Fruit fly (Drosophila melanogaster) whole organism: Measurements from ENCODE around the gene qin.

ENCODE experiments used
- CG8478 ChIP-seq: fragments of >200 bp; optimal IDR thresholded peaks from 2 replicates; lab custom pipeline; 2018; ENCODE audit warnings: inconsistent platforms
- Dll ChIP-seq: fragments of >200 bp; optimal IDR thresholded peaks from 2 replicates; lab custom pipeline; 2017
- EcR ChIP-seq, 2 experiments: fragments of >200 bp; optimal IDR thresholded peaks; 2 replicates each; lab custom pipeline; 2017; ENCODE audit warnings: missing biosample characterization in 2 of 2, missing genetic modification characterization in 2 of 2, missing genetic modification reagents in 2 of 2
- pan ChIP-seq: fragments of >200 bp; optimal IDR thresholded peaks from 2 replicates; lab custom pipeline; 2017
- psq ChIP-seq: fragments of >200 bp; optimal IDR thresholded peaks from 2 replicates; lab custom pipeline; 2017
- usp ChIP-seq: fragments of >200 bp; optimal IDR thresholded peaks from 2 replicates; lab custom pipeline; 2017; ENCODE audit warnings: missing biosample characterization, missing genetic modification characterization, mixed read lengths

Gene qin

dm6 chr3R:18590754-18591153 is at the start of gene qin:
TSS of gene qin (plus strand) at chr3R:18591027.
- TF ChIP-seq CG8478 (lab: Kevin White, UChicago) (no peak), psq (no peak), pan (lab: Kevin White, UChicago) (no peak), EcR (GFP tag; optimal IDR thresholded peaks at IDR 0.05; lab: Kevin White, UChicago) (no peak), usp (GFP tag; lab: Kevin White, UChicago) (no peak), Dll (lab: Kevin White, UChicago) (no peak)

dm6 chr3R:18545486-18545885 is 45.3 kb upstream of the qin start, which contains the start of gene fru:
TSS of gene fru (minus strand) at chr3R:18545586.
- TF ChIP-seq pan (lab: Kevin White, UChicago) (no peak), EcR (GFP tag; optimal IDR thresholded peaks at IDR 0.05; lab: Kevin White, UChicago) (no peak), usp (GFP tag; lab: Kevin White, UChicago) (no peak), CG8478 (lab: Kevin White, UChicago) (no peak)

- TF ChIP-seq EcR (GFP tag; optimal IDR thresholded peaks at IDR 0.05; lab: Kevin White, UChicago) (no peak), psq (no peak), CG8478 (lab: Kevin White, UChicago) (no peak), usp (GFP tag; lab: Kevin White, UChicago) (no peak), Dll (lab: Kevin White, UChicago) (no peak), pan (lab: Kevin White, UChicago) (no peak)
Observed at dm6 chr3R:18546159-18546558, 44.7 kb upstream of the qin start.

- TF ChIP-seq EcR (GFP tag; optimal IDR thresholded peaks at IDR 0.05; lab: Kevin White, UChicago), result no peak
- no peak for TF ChIP-seq Dll (lab: Kevin White, UChicago)
- TF ChIP-seq pan (lab: Kevin White, UChicago), result no peak
- TF ChIP-seq psq, result no peak
- no peak for TF ChIP-seq usp (GFP tag; lab: Kevin White, UChicago)
- TF ChIP-seq CG8478 (lab: Kevin White, UChicago), result no peak
Observed at dm6 chr3R:18546972-18547371, 43.9 kb upstream of the qin start.

dm6 chr3R:18548787-18549186 is 42.0 kb upstream of the qin start:
- TF ChIP-seq EcR (GFP tag; optimal IDR thresholded peaks at IDR 0.05; lab: Kevin White, UChicago) (no peak), CG8478 (lab: Kevin White, UChicago) (no peak), pan (lab: Kevin White, UChicago) (no peak), psq (no peak), Dll (lab: Kevin White, UChicago) (no peak), usp (GFP tag; lab: Kevin White, UChicago) (no peak)

dm6 chr3R:18559569-18559968 is 31.3 kb upstream of the qin start, which contains the start of gene CG7691:
TSS of gene CG7691 (plus strand) at chr3R:18559869.
- no peak for TF ChIP-seq psq
- no peak for TF ChIP-seq pan (lab: Kevin White, UChicago)
- TF ChIP-seq usp (GFP tag; lab: Kevin White, UChicago), result no peak
- no peak for TF ChIP-seq EcR (GFP tag; optimal IDR thresholded peaks at IDR 0.05; lab: Kevin White, UChicago)
- TF ChIP-seq CG8478 (lab: Kevin White, UChicago), result no peak
- no peak for TF ChIP-seq Dll (lab: Kevin White, UChicago)

- TF ChIP-seq Dll (lab: Kevin White, UChicago), result no peak
- TF ChIP-seq EcR (GFP tag; optimal IDR thresholded peaks at IDR 0.05; lab: Kevin White, UChicago), result no peak
- no peak for TF ChIP-seq psq
- TF ChIP-seq CG8478 (lab: Kevin White, UChicago), result no peak
- no peak for TF ChIP-seq usp (GFP tag; lab: Kevin White, UChicago)
- no peak for TF ChIP-seq pan (lab: Kevin White, UChicago)
Observed at dm6 chr3R:18565073-18565472, 25.8 kb upstream of the qin start, which contains the start of the genes CG43210 and hemo. TSS of gene CG43210 (minus strand) at chr3R:18565173. TSS of gene hemo (minus strand) at chr3R:18565173.

dm6 chr3R:18572240-18572803 is 18.5 kb upstream of the qin start:
- no peak for TF ChIP-seq CG8478 (lab: Kevin White, UChicago)
- TF ChIP-seq EcR (GFP tag; optimal IDR thresholded peaks at IDR 0.05; lab: Kevin White, UChicago), result no peak
- TF ChIP-seq usp (GFP tag; lab: Kevin White, UChicago), result no peak
- TF ChIP-seq Dll (lab: Kevin White, UChicago), result no peak
- TF ChIP-seq psq, result no peak
- no peak for TF ChIP-seq pan (lab: Kevin White, UChicago)

- TF ChIP-seq EcR (GFP tag; optimal IDR thresholded peaks at IDR 0.05; lab: Kevin White, UChicago) (no peak), usp (GFP tag; lab: Kevin White, UChicago) (no peak), Dll (lab: Kevin White, UChicago) (no peak), CG8478 (lab: Kevin White, UChicago) (no peak), psq (no peak), pan (lab: Kevin White, UChicago) (no peak)
Observed at dm6 chr3R:18572845-18573490, 17.9 kb upstream of the qin start, which contains the start of the genes CG7694 and fray. TSS of gene CG7694 (plus strand) at chr3R:18573091. TSS of gene fray (plus strand) at chr3R:18573091.

dm6 chr3R:18573699-18574259 is 17.0 kb upstream of the qin start:
- no peak for TF ChIP-seq EcR (GFP tag; optimal IDR thresholded peaks at IDR 0.05; lab: Kevin White, UChicago)
- no peak for TF ChIP-seq Dll (lab: Kevin White, UChicago)
- no peak for TF ChIP-seq CG8478 (lab: Kevin White, UChicago)
- no peak for TF ChIP-seq psq
- no peak for TF ChIP-seq pan (lab: Kevin White, UChicago)
- no peak for TF ChIP-seq usp (GFP tag; lab: Kevin White, UChicago)

- no peak for TF ChIP-seq pan (lab: Kevin White, UChicago)
- TF ChIP-seq CG8478 (lab: Kevin White, UChicago), result no peak
- no peak for TF ChIP-seq usp (GFP tag; lab: Kevin White, UChicago)
- no peak for TF ChIP-seq psq
- TF ChIP-seq EcR (GFP tag; optimal IDR thresholded peaks at IDR 0.05; lab: Kevin White, UChicago), result no peak
- no peak for TF ChIP-seq Dll (lab: Kevin White, UChicago)
Observed at dm6 chr3R:18577739-18578417, 12.9 kb upstream of the qin start.
